Fruit fly (Drosophila melanogaster) whole organism, embryonic: ENCODE results near the gene H2.0.

Experiments used
- ATbp ChIP-seq: fragments of 200-800 bp; sonication (Bioruptor generic); optimal IDR thresholded peaks from 2 replicates; lab custom pipeline; 2017; ENCODE audit warnings: missing biosample characterization, mild to moderate bottlenecking, missing genetic modification characterization, missing genetic modification reagents
- BEAF-32 ChIP-seq: fragments of 200-800 bp; sonication (Bioruptor generic); optimal IDR thresholded peaks from 3 replicates; lab custom pipeline; 2017; ENCODE audit warnings: missing biosample characterization, missing genetic modification characterization, mild to moderate bottlenecking, moderate library complexity, missing genetic modification reagents
- CG12942 ChIP-seq: fragments of 200-800 bp; sonication (Bioruptor generic); optimal IDR thresholded peaks from 3 replicates; lab custom pipeline; 2016; ENCODE audit warnings: missing biosample characterization, missing genetic modification characterization
- CG13123 ChIP-seq: fragments of 200-800 bp; sonication (Bioruptor generic); optimal IDR thresholded peaks from 2 replicates; lab custom pipeline; 2016; ENCODE audit warnings: missing biosample characterization, missing genetic modification characterization
- CG13624 ChIP-seq: fragments of 200-800 bp; sonication (Bioruptor generic); optimal IDR thresholded peaks from 2 replicates; lab custom pipeline; 2016; ENCODE audit warnings: missing biosample characterization, missing genetic modification characterization
- CG15601 ChIP-seq: fragments of 200-800 bp; sonication (Bioruptor generic); optimal IDR thresholded peaks from 3 replicates; lab custom pipeline; 2019; ENCODE audit warnings: missing biosample characterization, mild to moderate bottlenecking, missing genetic modification characterization, moderate library complexity
- CG1647 ChIP-seq: fragments of 200-800 bp; sonication (Bioruptor generic); optimal IDR thresholded peaks from 3 replicates; lab custom pipeline; 2016; ENCODE audit warnings: missing biosample characterization, missing genetic modification characterization
- CG17186 ChIP-seq: fragments of 200-800 bp; sonication (Bioruptor generic); optimal IDR thresholded peaks from 3 replicates; lab custom pipeline; 2017; ENCODE audit warnings: missing biosample characterization, missing genetic modification reagents, missing genetic modification characterization
- CG1832 ChIP-seq: fragments of 200-800 bp; sonication (Bioruptor generic); optimal IDR thresholded peaks from 2 replicates; lab custom pipeline; 2017; ENCODE audit warnings: missing biosample characterization, mild to moderate bottlenecking, missing genetic modification characterization, inconsistent platforms
- CG31365 ChIP-seq: fragments of 200-800 bp; sonication (Bioruptor generic); optimal IDR thresholded peaks from 2 replicates; lab custom pipeline; 2018; ENCODE audit warnings: missing biosample characterization, mild to moderate bottlenecking, missing genetic modification characterization
- CG31388 ChIP-seq: fragments of 200-800 bp; sonication (Bioruptor generic); optimal IDR thresholded peaks from 2 replicates; lab custom pipeline; 2016; ENCODE audit warnings: missing biosample characterization, missing genetic modification characterization
- CG3281 ChIP-seq: fragments of 200-800 bp; sonication (Bioruptor generic); optimal IDR thresholded peaks from 3 replicates; lab custom pipeline; 2017; ENCODE audit warnings: missing biosample characterization, mild to moderate bottlenecking, missing genetic modification characterization
- CG33557 ChIP-seq: fragments of 200-800 bp; sonication (Bioruptor generic); optimal IDR thresholded peaks from 2 replicates; lab custom pipeline; 2019; ENCODE audit warnings: missing biosample characterization, mild to moderate bottlenecking, missing genetic modification characterization, moderate library complexity
- CG6854 ChIP-seq: fragments of 200-800 bp; sonication (Bioruptor generic); optimal IDR thresholded peaks from 3 replicates; lab custom pipeline; 2017; ENCODE audit warnings: missing biosample characterization, mild to moderate bottlenecking, missing genetic modification characterization
- CG7372 ChIP-seq: fragments of 200-800 bp; sonication (Bioruptor generic); IDR thresholded peaks from 2 replicates; pipeline ENCODE4 v1.3.6; 2022; ENCODE audit warnings: missing biosample characterization, missing genetic modification characterization
- CG7556 ChIP-seq: fragments of 200-800 bp; sonication (Bioruptor generic); optimal IDR thresholded peaks from 2 replicates; lab custom pipeline; 2017; ENCODE audit warnings: missing biosample characterization, mild to moderate bottlenecking, missing genetic modification characterization
- CG7987 ChIP-seq: fragments of 200-800 bp; sonication (Bioruptor generic); optimal IDR thresholded peaks from 2 replicates; lab custom pipeline; 2018; ENCODE audit warnings: missing biosample characterization, mild to moderate bottlenecking, missing genetic modification characterization, moderate library complexity
- CG8089 ChIP-seq: fragments of 200-800 bp; sonication (Bioruptor generic); optimal IDR thresholded peaks from 3 replicates; lab custom pipeline; 2016; ENCODE audit warnings: missing biosample characterization, missing genetic modification characterization
- CG9437 ChIP-seq: fragments of 200-800 bp; sonication (Bioruptor generic); optimal IDR thresholded peaks from 2 replicates; lab custom pipeline; 2018; ENCODE audit warnings: missing biosample characterization, mild to moderate bottlenecking, missing genetic modification characterization
- CG9817 ChIP-seq: fragments of 200-800 bp; sonication (Bioruptor generic); optimal IDR thresholded peaks from 2 replicates; lab custom pipeline; 2018; ENCODE audit warnings: missing biosample characterization, mild to moderate bottlenecking, missing genetic modification characterization, moderate library complexity
- Dfd ChIP-seq, 2 experiments: fragments of >200 bp; optimal IDR thresholded peaks; 2 replicates each; lab custom pipeline; 2017; ENCODE audit warnings: missing biosample characterization in 2 of 2, missing genetic modification characterization in 2 of 2
- Dip3 ChIP-seq: fragments of 200-800 bp; sonication (Bioruptor generic); optimal IDR thresholded peaks from 3 replicates; lab custom pipeline; 2016; ENCODE audit warnings: missing biosample characterization, missing genetic modification characterization
- Doc3 ChIP-seq: fragments of 200-800 bp; sonication (Bioruptor generic); IDR thresholded peaks from 3 replicates; pipeline ENCODE4 v1.3.6; 2022; ENCODE audit warnings: missing biosample characterization, missing genetic modification characterization; ENCODE audit not compliant: partially characterized antibody
- Ets97D ChIP-seq: fragments of 200-800 bp; sonication (Bioruptor generic); optimal IDR thresholded peaks from 3 replicates; lab custom pipeline; 2016; ENCODE audit warnings: missing biosample characterization, missing genetic modification characterization
- Gsc ChIP-seq: fragments of 200-800 bp; sonication (Bioruptor generic); IDR thresholded peaks from 2 replicates; pipeline ENCODE4 v1.3.6; 2022; ENCODE audit warnings: missing biosample characterization, missing genetic modification characterization
- Gug ChIP-seq: fragments of 200-800 bp; sonication (Bioruptor generic); IDR thresholded peaks from 4 replicates; pipeline ENCODE4 v1.3.6; 2022; ENCODE audit warnings: missing biosample characterization, missing genetic modification characterization
- HHEX ChIP-seq: fragments of 200-800 bp; sonication (Bioruptor generic); optimal IDR thresholded peaks from 3 replicates; lab custom pipeline; 2017; ENCODE audit warnings: missing biosample characterization, mild to moderate bottlenecking, missing genetic modification characterization, missing genetic modification reagents
- Hmr ChIP-seq: fragments of 200-800 bp; sonication (Bioruptor generic); optimal IDR thresholded peaks from 3 replicates; lab custom pipeline; 2017; ENCODE audit warnings: mild to moderate bottlenecking, missing biosample characterization, missing genetic modification reagents, missing genetic modification characterization
- Hmx ChIP-seq: fragments of 200-800 bp; sonication (Bioruptor generic); optimal IDR thresholded peaks from 2 replicates; lab custom pipeline; 2016; ENCODE audit warnings: missing biosample characterization, missing genetic modification characterization
- Lim3 ChIP-seq: fragments of 200-800 bp; sonication (Bioruptor generic); IDR thresholded peaks from 2 replicates; pipeline ENCODE4 v1.3.6; 2022; ENCODE audit warnings: missing biosample characterization, missing genetic modification characterization
- NC2β ChIP-seq: fragments of 200-800 bp; sonication (Bioruptor generic); optimal IDR thresholded peaks from 2 replicates; lab custom pipeline; 2016; ENCODE audit warnings: missing biosample characterization, missing genetic modification characterization
- NFAT ChIP-seq: fragments of 200-800 bp; sonication (Bioruptor generic); IDR thresholded peaks from 2 replicates; pipeline ENCODE4 v1.3.6; 2022; ENCODE audit warnings: missing biosample characterization, missing genetic modification characterization
- Nf-YB ChIP-seq: fragments of 200-800 bp; sonication (Bioruptor generic); optimal IDR thresholded peaks from 3 replicates; lab custom pipeline; 2019; ENCODE audit warnings: missing biosample characterization, mild to moderate bottlenecking, missing genetic modification characterization, moderate library complexity
- Poxn ChIP-seq: fragments of 200-800 bp; sonication (Bioruptor generic); IDR thresholded peaks from 2 replicates; pipeline ENCODE4 v1.3.6; 2022; ENCODE audit warnings: missing biosample characterization, missing genetic modification characterization
- Ptx1 ChIP-seq: fragments of 200-800 bp; sonication (Bioruptor generic); IDR thresholded peaks from 2 replicates; pipeline ENCODE4 v1.3.6; 2022; ENCODE audit warnings: missing biosample characterization, missing genetic modification characterization
- Usf ChIP-seq: fragments of 200-800 bp; sonication (Bioruptor generic); optimal IDR thresholded peaks from 2 replicates; lab custom pipeline; 2017; ENCODE audit warnings: missing genotype, missing biosample characterization, missing genetic modification characterization
- bcd ChIP-seq: fragments of 200-800 bp; sonication (Bioruptor generic); optimal IDR thresholded peaks from 2 replicates; lab custom pipeline; 2017; ENCODE audit warnings: missing biosample characterization, mild to moderate bottlenecking, missing genetic modification characterization
- bigmax ChIP-seq: fragments of 200-800 bp; sonication (Bioruptor generic); optimal IDR thresholded peaks from 2 replicates; lab custom pipeline; 2018; ENCODE audit warnings: missing biosample characterization, mild to moderate bottlenecking, missing genetic modification characterization
- crc ChIP-seq: fragments of 200-800 bp; sonication (Bioruptor generic); optimal IDR thresholded peaks from 2 replicates; lab custom pipeline; 2016; ENCODE audit warnings: missing biosample characterization, missing genetic modification characterization
- ftz-f1 ChIP-seq: fragments of 200-800 bp; sonication (Bioruptor generic); optimal IDR thresholded peaks from 2 replicates; lab custom pipeline; 2016; ENCODE audit warnings: missing biosample characterization, missing genetic modification characterization
- h ChIP-seq: fragments of >200 bp; optimal IDR thresholded peaks from 2 replicates; lab custom pipeline; 2017
- hkb ChIP-seq, 2 experiments: fragments of 200-800 bp in 1 of 2; fragments of >200 bp in 1 of 2; sonication (Bioruptor generic) in 1 of 2; IDR thresholded peaks in 1 of 2; optimal IDR thresholded peaks in 1 of 2; 2 replicates each; pipeline versions ENCODE4 v1.3.6 to Lab custom; 2017 to 2022; ENCODE audit warnings: missing biosample characterization in 1 of 2, missing genetic modification characterization in 1 of 2
- lov ChIP-seq, 2 experiments: fragments of 200-800 bp in 1 of 2; fragments of >200 bp in 1 of 2; sonication (Bioruptor generic) in 1 of 2; IDR thresholded peaks in 1 of 2; optimal IDR thresholded peaks in 1 of 2; 2 replicates in 1 of 2; 3 replicates in 1 of 2; pipeline versions ENCODE4 v1.3.6 to Lab custom; 2017 to 2022; ENCODE audit warnings: missing biosample characterization in 1 of 2, missing genetic modification characterization in 1 of 2
- luna ChIP-seq: fragments of 200-800 bp; sonication (Bioruptor generic); optimal IDR thresholded peaks from 2 replicates; lab custom pipeline; 2016; ENCODE audit warnings: missing biosample characterization, missing genetic modification characterization
- nerfin-2 ChIP-seq: fragments of 200-800 bp; sonication (Bioruptor generic); IDR thresholded peaks from 2 replicates; pipeline ENCODE4 v1.3.6; 2022; ENCODE audit warnings: missing biosample characterization, missing genetic modification characterization; ENCODE audit not compliant: partially characterized antibody
- nmo ChIP-seq: fragments of 200-800 bp; sonication (Bioruptor generic); optimal IDR thresholded peaks from 2 replicates; lab custom pipeline; 2018; ENCODE audit warnings: missing biosample characterization, mild to moderate bottlenecking, missing genetic modification characterization, moderate library complexity
- oc ChIP-seq: fragments of 200-800 bp; sonication (Bioruptor generic); optimal IDR thresholded peaks from 2 replicates; lab custom pipeline; 2018; ENCODE audit warnings: missing biosample characterization, mild to moderate bottlenecking, missing genetic modification characterization, moderate library complexity
- sd ChIP-seq: fragments of 200-800 bp; sonication (Bioruptor generic); optimal IDR thresholded peaks from 3 replicates; lab custom pipeline; 2018; ENCODE audit warnings: missing biosample characterization, mild to moderate bottlenecking, missing genetic modification characterization, moderate library complexity
- sim ChIP-seq: fragments of 200-800 bp; sonication (Bioruptor generic); IDR thresholded peaks from 2 replicates; pipeline ENCODE4 v1.3.6; 2022; ENCODE audit warnings: missing biosample characterization, missing genetic modification characterization
- zfh1 ChIP-seq: fragments of 200-800 bp; sonication (Bioruptor generic); IDR thresholded peaks from 3 replicates; pipeline ENCODE4 v1.3.6; 2022; ENCODE audit warnings: missing biosample characterization, missing genetic modification characterization

H2.0 gene

DNA sequence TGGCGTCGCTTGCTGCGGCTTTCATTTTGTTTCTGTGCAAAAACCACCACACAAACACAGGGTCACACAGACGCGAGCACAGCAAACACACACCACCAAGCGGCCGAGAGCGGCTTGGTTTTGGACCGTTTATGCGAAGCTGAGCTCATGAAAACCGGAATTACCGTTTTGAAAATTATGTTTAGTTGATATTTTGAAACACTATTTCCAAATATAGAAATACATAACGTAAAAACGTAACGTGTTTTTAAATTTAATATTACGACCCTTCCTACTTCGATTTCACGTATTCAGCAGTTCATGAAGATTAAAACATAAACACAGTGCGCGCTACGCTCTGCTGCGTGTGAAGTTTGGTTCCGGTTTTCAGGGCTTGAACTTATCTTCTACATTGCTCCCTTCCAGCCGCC, 32.0 kb upstream of the H2.0 start (continued):
- TF ChIP-seq CG1832 (GFP tag; lab: Kevin White, UChicago) (no peak), CG15601 (tag; lab: Kevin White, UChicago) (peak; percentile 94), bigmax (GFP tag; lab: Kevin White, UChicago) (peak; percentile 29), CG31388 (GFP tag; lab: Kevin White, UChicago) (peak; percentile 71), CG33557 (GFP tag; lab: Kevin White, UChicago) (peak; percentile 95), ftz-f1 (GFP tag; lab: Kevin White, UChicago) (peak; percentile 79), Hmx (GFP tag; lab: Kevin White, UChicago) (peak; percentile 79), CG17186 (GFP tag; lab: Kevin White, UChicago) (peak; percentile 79), luna (GFP tag; lab: Kevin White, UChicago) (peak; percentile 83), CG31365 (tag; lab: Kevin White, UChicago) (peak; percentile 91), Nf-YB (GFP tag; lab: Kevin White, UChicago) (peak; percentile 85), NFAT (GFP tag; lab: Robert Waterston, UW) (peak; percentile 79), BEAF-32 (GFP tag; lab: Kevin White, UChicago) (no peak), CG9817 (peak; percentile 94), h (lab: Kevin White, UChicago) (no peak), hkb (optimal IDR thresholded peaks at IDR 0.05; lab: Kevin White, UChicago) (no peak), hkb (GFP tag; IDR thresholded peaks at IDR 0.05; lab: Robert Waterston, UW) (peak; percentile 99), nmo (GFP tag; lab: Kevin White, UChicago) (peak; percentile 96), CG12942 (peak; percentile 87), CG13123 (GFP tag; lab: Kevin White, UChicago) (peak; percentile 77), Usf (GFP tag; lab: Kevin White, UChicago) (peak; percentile 75), Gsc (GFP tag; lab: Robert Waterston, UW) (no peak; the same call in 1 of the 2 replicates), sd (tag; lab: Kevin White, UChicago) (no peak), NC2β (GFP tag; lab: Kevin White, UChicago) (peak; percentile 89), zfh1 (GFP tag; lab: Robert Waterston, UW) (peak; percentile 96), oc (tag; lab: Kevin White, UChicago) (peak; percentile 96), crc (GFP tag; lab: Kevin White, UChicago) (peak; percentile 90), CG6854 (GFP tag; lab: Kevin White, UChicago) (peak; percentile 97), CG1647 (GFP tag; lab: Kevin White, UChicago) (peak; percentile 94), bcd (GFP tag; lab: Kevin White, UChicago) (peak; percentile 94), Lim3 (GFP tag; lab: Robert Waterston, UW) (0 out of 2 replicates have a peak, but pooled peaks have one; percentile 60), CG7556 (GFP tag; lab: Kevin White, UChicago) (peak; percentile 97), HHEX (GFP tag; lab: Kevin White, UChicago) (peak; percentile 97), ATbp (GFP tag; lab: Kevin White, UChicago) (peak; percentile 95), CG7372 (peak; percentile 87), Gug (GFP tag; lab: Robert Waterston, UW) (peak; percentile 41; the same call in 1 of the 4 replicates), Dip3 (peak; percentile 92), Ptx1 (GFP tag; lab: Robert Waterston, UW) (peak; percentile 92), nerfin-2 (GFP tag; lab: Robert Waterston, UW) (no peak), lov (optimal IDR thresholded peaks at IDR 0.05; lab: Kevin White, UChicago) (no peak), lov (GFP tag; IDR thresholded peaks at IDR 0.05; lab: Robert Waterston, UW) (peak; percentile 89), CG8089 (GFP tag; lab: Kevin White, UChicago) (peak; percentile 85), CG7987 (GFP tag; lab: Kevin White, UChicago) (peak; percentile 93), CG3281 (GFP tag; lab: Kevin White, UChicago) (peak; percentile 97), Poxn (GFP tag; lab: Robert Waterston, UW) (peak; percentile 76), CG13624 (GFP tag; lab: Kevin White, UChicago) (peak; percentile 96), Dfd (GFP tag; optimal IDR thresholded peaks at IDR 0.05; lab: Kevin White, UChicago) (no peak), Ets97D (GFP tag; lab: Kevin White, UChicago) (peak; percentile 85), sim (peak; percentile 91), Hmr (GFP tag; lab: Kevin White, UChicago) (peak; percentile 98), Doc3 (GFP tag; lab: Robert Waterston, UW) (no peak), CG9437 (GFP tag; lab: Kevin White, UChicago) (peak; percentile 90)
